Worm (Caenorhabditis elegans) whole organism, L4 larva: ENCODE data around the gene egl-46.

Experiments
- F26F4.8 ChIP-seq: fragments of 200-800 bp; sonication (Bioruptor generic); conservative IDR thresholded peaks from 2 replicates; pipeline ENCODE4 v1.3.6; 2022; ENCODE audit warnings: missing genetic modification characterization, missing compliant biosample characterization
- F37D6.2 ChIP-seq: sonication (generic microtip); optimal IDR thresholded peaks from 2 replicates; lab custom pipeline; 2016; ENCODE audit warnings: mild to moderate bottlenecking, missing genetic modification characterization, missing compliant biosample characterization
- Y75B8A.6 ChIP-seq: fragments of 200-800 bp; sonication (Bioruptor generic); IDR thresholded peaks from 2 replicates; pipeline ENCODE4 v1.3.6; 2022; ENCODE audit warnings: missing genetic modification reagents, missing genetic modification characterization, missing compliant biosample characterization
- ZK337.2 ChIP-seq: fragments of 200-800 bp; sonication (Bioruptor generic); IDR thresholded peaks from 2 replicates; pipeline ENCODE4 v1.3.6; 2022; ENCODE audit warnings: missing genetic modification reagents, missing genetic modification characterization, missing compliant biosample characterization
- ZK546.5 ChIP-seq, 2 experiments: sonication (generic microtip); optimal IDR thresholded peaks; 2 replicates each; lab custom pipeline; 2017; ENCODE audit warnings: missing biosample characterization in 2 of 2, missing genetic modification characterization in 2 of 2
- aha-1 ChIP-seq: fragments of 150-350 bp; peaks from one replicate; lab custom pipeline; 2014; ENCODE audit warnings: missing biosample characterization, missing genetic modification characterization
- ceh-28 ChIP-seq: fragments of 150-350 bp; optimal IDR thresholded peaks from 2 replicates; lab custom pipeline; 2014; ENCODE audit warnings: missing biosample characterization, missing genetic modification reagents, missing genetic modification characterization
- ceh-44 ChIP-seq: fragments of 200-800 bp; sonication (Bioruptor generic); IDR thresholded peaks from 2 replicates; pipeline ENCODE4 v1.3.6; 2022; ENCODE audit warnings: missing genetic modification reagents, missing genetic modification characterization, missing compliant biosample characterization
- ceh-62 ChIP-seq: sonication (generic microtip); optimal IDR thresholded peaks from 2 replicates; lab custom pipeline; 2017; ENCODE audit warnings: missing biosample characterization, missing genetic modification characterization
- ctbp-1 ChIP-seq: fragments of 200-800 bp; sonication (Bioruptor generic); IDR thresholded peaks from 2 replicates; pipeline ENCODE4 v1.3.6; 2022; ENCODE audit warnings: missing genetic modification reagents, missing genetic modification characterization, missing compliant biosample characterization
- daf-16 ChIP-seq, 3 experiments: sonication (generic microtip); optimal IDR thresholded peaks; 2 replicates each; lab custom pipeline; 2016 to 2017; ENCODE audit warnings: missing genetic modification characterization in 3 of 3, missing genetic modification reagents in 3 of 3, mild to moderate bottlenecking in 2 of 3, missing compliant biosample characterization in 2 of 3, missing biosample characterization in 1 of 3, moderate library complexity in 1 of 3
- dmd-6 ChIP-seq: fragments of 200-800 bp; sonication (Bioruptor generic); IDR thresholded peaks from 2 replicates; pipeline ENCODE4 v1.3.6; 2022; ENCODE audit warnings: missing genetic modification reagents, missing genetic modification characterization, missing compliant biosample characterization
- dmd-8 ChIP-seq: fragments of 200-800 bp; sonication (Bioruptor generic); IDR thresholded peaks from 2 replicates; pipeline ENCODE4 v1.3.6; 2022; ENCODE audit warnings: missing genetic modification characterization, missing compliant biosample characterization
- dmd-9 ChIP-seq: fragments of 200-800 bp; sonication (Bioruptor generic); IDR thresholded peaks from 2 replicates; pipeline ENCODE4 v1.3.6; 2022; ENCODE audit warnings: missing genetic modification reagents, missing genetic modification characterization, missing compliant biosample characterization
- fos-1 ChIP-seq: fragments of 150-350 bp; optimal IDR thresholded peaks from 2 replicates; lab custom pipeline; 2014; ENCODE audit warnings: missing biosample characterization, missing genetic modification characterization
- hif-1 ChIP-seq, 2 experiments: sonication (generic microtip); optimal IDR thresholded peaks; 2 replicates each; lab custom pipeline; 2016 to 2017; ENCODE audit warnings: missing compliant biosample characterization in 2 of 2, missing genetic modification characterization in 2 of 2, missing genetic modification reagents in 2 of 2, missing genotype in 2 of 2, mild to moderate bottlenecking in 1 of 2
- hlh-11 ChIP-seq: fragments of 200-800 bp; sonication (Bioruptor generic); optimal IDR thresholded peaks from 2 replicates; lab custom pipeline; 2018; ENCODE audit warnings: mild to moderate bottlenecking, missing genetic modification characterization, missing compliant biosample characterization
- hlh-30 ChIP-seq: sonication (generic microtip); optimal IDR thresholded peaks from 2 replicates; lab custom pipeline; 2017; ENCODE audit warnings: antibody characterized with exemption, mild to moderate bottlenecking, missing genetic modification characterization, missing compliant biosample characterization; ENCODE audit not compliant: insufficient read depth
- hmg-1.1 ChIP-seq: fragments of 200-800 bp; sonication (Bioruptor generic); IDR thresholded peaks from 2 replicates; pipeline ENCODE4 v1.3.6; 2022; ENCODE audit warnings: missing genetic modification reagents, missing genetic modification characterization, missing compliant biosample characterization
- lir-3 ChIP-seq: sonication (generic microtip); optimal IDR thresholded peaks from 2 replicates; lab custom pipeline; 2016; ENCODE audit warnings: mild to moderate bottlenecking, missing genetic modification characterization, missing compliant biosample characterization
- mes-2 ChIP-seq: sonication (generic microtip); optimal IDR thresholded peaks from 2 replicates; lab custom pipeline; 2016; ENCODE audit warnings: missing genotype, mild to moderate bottlenecking, missing genetic modification characterization, missing compliant biosample characterization; ENCODE audit not compliant: poor library complexity, severe bottlenecking
- nhr-28 ChIP-seq: fragments of 150-350 bp; optimal IDR thresholded peaks from 2 replicates; lab custom pipeline; 2014; ENCODE audit warnings: missing biosample characterization, missing genetic modification characterization
- pha-4 ChIP-seq, 2 experiments: fragments of 150-350 bp in 1 of 2; fragments of 200-800 bp in 1 of 2; sonication (Bioruptor generic) in 1 of 2; IDR thresholded peaks in 1 of 2; optimal IDR thresholded peaks in 1 of 2; 2 replicates each; pipeline versions ENCODE4 v1.3.6 to Lab custom; 2014 to 2022; ENCODE audit warnings: missing genetic modification characterization in 2 of 2, missing genetic modification reagents in 2 of 2, missing biosample characterization in 1 of 2, missing compliant biosample characterization in 1 of 2
- snpc-1.2 ChIP-seq: fragments of 200-800 bp; sonication (Bioruptor generic); IDR thresholded peaks from 2 replicates; pipeline ENCODE4 v1.3.6; 2022; ENCODE audit warnings: missing genetic modification reagents, missing genetic modification characterization, missing compliant biosample characterization
- snpc-4 ChIP-seq: fragments of 150-350 bp; optimal IDR thresholded peaks from 2 replicates; lab custom pipeline; 2014; ENCODE audit warnings: missing biosample characterization, missing genetic modification characterization
- tag-97 ChIP-seq: fragments of 200-800 bp; sonication (Bioruptor generic); IDR thresholded peaks from 2 replicates; pipeline ENCODE4 v1.3.6; 2022; ENCODE audit warnings: missing genetic modification characterization, missing compliant biosample characterization
- unc-39 ChIP-seq: sonication (generic microtip); optimal IDR thresholded peaks from 2 replicates; lab custom pipeline; 2017; ENCODE audit warnings: missing biosample characterization, missing genetic modification characterization
- unc-62 ChIP-seq, 3 experiments: fragments of 150-350 bp in 1 of 3; sonication (generic microtip); optimal IDR thresholded peaks in 2 of 3; peaks in 1 of 3; 1 replicate in 1 of 3; 2 replicates in 2 of 3; lab custom pipeline; 2014 to 2017; ENCODE audit warnings: missing biosample characterization in 3 of 3, missing genetic modification characterization in 3 of 3, missing genetic modification reagents in 3 of 3, missing genotype in 1 of 3
- zfp-2 ChIP-seq: sonication (generic microtip); optimal IDR thresholded peaks from 2 replicates; lab custom pipeline; 2016; ENCODE audit warnings: mild to moderate bottlenecking, missing genetic modification characterization, missing compliant biosample characterization

Gene egl-46

ce11 chrV:6685499-6685898, 4.1 kb upstream of the egl-46 start:
- TF ChIP-seq unc-62 (GFP tag; optimal IDR thresholded peaks at IDR 0.05 in 1 of 2; lab: Kevin White, UChicago) (peak in 1 of 2 experiments; percentile 42), unc-62 (tag; optimal IDR thresholded peaks at IDR 0.05; lab: Kevin White, UChicago) (no peak), fos-1 (no peak)

- TF ChIP-seq ceh-44 (GFP tag; lab: Robert Waterston, UW) (no peak), aha-1 (peak; percentile 35)
Measured at ce11 chrV:6684541-6684940, 3.2 kb upstream of the egl-46 start.

- TF ChIP-seq pha-4 (GFP tag; IDR thresholded peaks at IDR 0.05; lab: Robert Waterston, UW) (no peak), pha-4 (tag; optimal IDR thresholded peaks at IDR 0.05; lab: Kevin White, UChicago) (no peak), unc-62 (GFP tag; optimal IDR thresholded peaks at IDR 0.05 in 1 of 2; lab: Kevin White, UChicago) (peak in 1 of 2 experiments; percentile 95), unc-62 (tag; optimal IDR thresholded peaks at IDR 0.05; lab: Kevin White, UChicago) (no peak)
- TF ChIP-seq, all 104 proteins: peak for 1
Measured at ce11 chrV:6683740-6684139, 2.4 kb upstream of the egl-46 start.

- peak; percentile 49 for TF ChIP-seq aha-1
- no peak for TF ChIP-seq F26F4.8
Measured at ce11 chrV:6683282-6683681, 1.9 kb upstream of the egl-46 start.

- TF ChIP-seq hlh-11 (tag; lab: Kevin White, UChicago) (peak; percentile 29), dmd-6 (peak; percentile 83), aha-1 (peak; percentile 17), nhr-28 (tag; lab: Kevin White, UChicago) (peak; percentile 76), daf-16 (GFP tag; optimal IDR thresholded peaks at IDR 0.05; lab: Kevin White, UChicago) (no peak), daf-16 (tag; optimal IDR thresholded peaks at IDR 0.05; lab: Kevin White, UChicago) (no peak), mes-2 (tag; lab: Kevin White, UChicago) (no peak)
Measured at ce11 chrV:6676158-6676849, 5.1 kb downstream of the egl-46 start, which contains the start of gene cest-34. Gene cest-34 (plus strand): TSS chrV:6676799.

- no peak for TF ChIP-seq ceh-44 (GFP tag; lab: Robert Waterston, UW)
- no peak for TF ChIP-seq aha-1
- TF ChIP-seq daf-16 (GFP tag; optimal IDR thresholded peaks at IDR 0.05; lab: Kevin White, UChicago) = no peak
- TF ChIP-seq daf-16 (tag; optimal IDR thresholded peaks at IDR 0.05; lab: Kevin White, UChicago) = peak; percentile 24
Measured at ce11 chrV:6673967-6674366, 7.4 kb downstream of the egl-46 start, which contains the start of gene cest-31. Gene cest-31 (plus strand): TSS chrV:6674267.

- TF ChIP-seq lir-3 = no peak
- TF ChIP-seq snpc-1.2 (GFP tag; lab: Robert Waterston, UW) = no peak
- no peak for TF ChIP-seq zfp-2 (tag; lab: Kevin White, UChicago)
- TF ChIP-seq hlh-11 (tag; lab: Kevin White, UChicago) = no peak
- no peak for TF ChIP-seq ceh-62 (tag; lab: Kevin White, UChicago)
- no peak for TF ChIP-seq hlh-30 (tag; lab: Kevin White, UChicago)
Measured at ce11 chrV:6669520-6669919, 11.9 kb downstream of the egl-46 start, which contains the start of gene cest-28. Gene cest-28 (plus strand): TSS chrV:6669820.

ce11 chrV:6668741-6669140, 12.6 kb downstream of the egl-46 start, which contains the start of gene str-180:
Gene str-180 (minus strand): TSS chrV:6668841.
- no peak for TF ChIP-seq F37D6.2
- TF ChIP-seq hif-1 (tag; optimal IDR thresholded peaks at IDR 0.05; lab: Kevin White, UChicago) = no peak
- no peak for TF ChIP-seq hlh-30 (tag; lab: Kevin White, UChicago)
- TF ChIP-seq ceh-28 = no peak
- no peak for TF ChIP-seq snpc-4 (tag; lab: Kevin White, UChicago)
- TF ChIP-seq Y75B8A.6 (GFP tag; lab: Robert Waterston, UW) = no peak
- no peak for TF ChIP-seq ctbp-1 (GFP tag; lab: Robert Waterston, UW)
- TF ChIP-seq hmg-1.1 (GFP tag; lab: Robert Waterston, UW) = no peak
- no peak for TF ChIP-seq ZK337.2 (GFP tag; lab: Robert Waterston, UW)
- TF ChIP-seq unc-62 (GFP tag; optimal IDR thresholded peaks at IDR 0.05 in 1 of 2; lab: Kevin White, UChicago) = no peak
- no peak for TF ChIP-seq unc-62 (tag; optimal IDR thresholded peaks at IDR 0.05; lab: Kevin White, UChicago)
- TF ChIP-seq dmd-9 (GFP tag; lab: Robert Waterston, UW) = no peak
- no peak for TF ChIP-seq ZK546.5 (tag; optimal IDR thresholded peaks at IDR 0.05; lab: Kevin White, UChicago)
- TF ChIP-seq tag-97 (GFP tag; lab: Robert Waterston, UW) = no peak
- no peak for TF ChIP-seq unc-39 (tag; lab: Kevin White, UChicago)
- TF ChIP-seq dmd-8 = no peak
